Fruit fly (Drosophila melanogaster) whole organism, prepupa: ENCODE results near the gene CG10064.

Source experiments
- Gug ChIP-seq: fragments of 200-800 bp; sonication (Bioruptor generic); IDR thresholded peaks from 2 replicates; pipeline ENCODE4 v1.3.6; 2022; ENCODE audit warnings: missing biosample characterization, missing genetic modification characterization
- Met ChIP-seq: fragments of 200-800 bp; sonication (Bioruptor generic); optimal IDR thresholded peaks from 3 replicates; lab custom pipeline; 2016; ENCODE audit warnings: missing biosample characterization, missing genetic modification characterization
- net ChIP-seq: fragments of 200-800 bp; sonication (Bioruptor generic); optimal IDR thresholded peaks from 3 replicates; lab custom pipeline; 2016; ENCODE audit warnings: missing biosample characterization, missing genetic modification characterization
- ss ChIP-seq, 2 experiments: fragments of 200-800 bp; sonication (Bioruptor generic); optimal IDR thresholded peaks; 2 replicates in 1 of 2; 3 replicates in 1 of 2; lab custom pipeline; 2017 to 2018; ENCODE audit warnings: mild to moderate bottlenecking in 2 of 2, missing biosample characterization in 2 of 2, missing genetic modification characterization in 2 of 2, moderate library complexity in 1 of 2

dm6 chr3L:6942103-6942830, 25.4 kb downstream of the CG10064 start:
- TF ChIP-seq ss (GFP tag; optimal IDR thresholded peaks at IDR 0.05; lab: Kevin White, UChicago) (no peak), net (GFP tag; lab: Kevin White, UChicago) (no peak), Met (GFP tag; lab: Kevin White, UChicago) (no peak), Gug (GFP tag; lab: Robert Waterston, UW) (no peak)
